Fruit fly (Drosophila melanogaster) whole organism, embryonic: ENCODE measurements around the gene CG10834.

Source experiments
- Asciz ChIP-seq: fragments of 200-800 bp; sonication (Bioruptor generic); optimal IDR thresholded peaks from 2 replicates; lab custom pipeline; 2017; ENCODE audit warnings: missing biosample characterization, mild to moderate bottlenecking, missing genetic modification characterization, missing genetic modification reagents
- B-H1 ChIP-seq: fragments of 200-800 bp; sonication (Bioruptor generic); IDR thresholded peaks from 3 replicates; pipeline ENCODE4 v1.3.6; 2022; ENCODE audit warnings: missing biosample characterization, missing genetic modification characterization
- Bdp1 ChIP-seq: fragments of 200-800 bp; sonication (Bioruptor generic); optimal IDR thresholded peaks from 3 replicates; lab custom pipeline; 2016; ENCODE audit warnings: missing biosample characterization, missing genetic modification characterization
- Blimp-1 ChIP-seq: fragments of 200-800 bp; sonication (Bioruptor generic); optimal IDR thresholded peaks from 3 replicates; lab custom pipeline; 2018; ENCODE audit warnings: missing biosample characterization, missing genetic modification characterization, mild to moderate bottlenecking, moderate library complexity, missing genetic modification reagents
- C15 ChIP-seq: fragments of 200-800 bp; sonication (Bioruptor generic); IDR thresholded peaks from 3 replicates; pipeline ENCODE4 v1.3.6; 2022; ENCODE audit warnings: missing biosample characterization, missing genetic modification characterization
- CG10979 ChIP-seq: fragments of 200-800 bp; sonication (Bioruptor generic); optimal IDR thresholded peaks from 2 replicates; lab custom pipeline; 2018; ENCODE audit warnings: missing biosample characterization, mild to moderate bottlenecking, missing genetic modification characterization, moderate library complexity
- CG12744 ChIP-seq: fragments of 200-800 bp; sonication (Bioruptor generic); optimal IDR thresholded peaks from 2 replicates; lab custom pipeline; 2016; ENCODE audit warnings: missing biosample characterization, missing genetic modification characterization
- CG13296 ChIP-seq: fragments of 200-800 bp; sonication (Bioruptor generic); optimal IDR thresholded peaks from 3 replicates; lab custom pipeline; 2018; ENCODE audit warnings: missing biosample characterization, mild to moderate bottlenecking, missing genetic modification characterization
- CG15011 ChIP-seq: fragments of 200-800 bp; sonication (Bioruptor generic); optimal IDR thresholded peaks from 3 replicates; lab custom pipeline; 2018; ENCODE audit warnings: missing biosample characterization, mild to moderate bottlenecking, missing genetic modification characterization
- CG15269 ChIP-seq: fragments of 200-800 bp; sonication (Bioruptor generic); optimal IDR thresholded peaks from 2 replicates; lab custom pipeline; 2018; ENCODE audit warnings: missing biosample characterization, mild to moderate bottlenecking, missing genetic modification characterization, moderate library complexity
- CG18619 ChIP-seq: fragments of 200-800 bp; sonication (Bioruptor generic); optimal IDR thresholded peaks from 3 replicates; lab custom pipeline; 2017; ENCODE audit warnings: missing biosample characterization, mild to moderate bottlenecking, missing genetic modification characterization
- CG2120 ChIP-seq: fragments of 200-800 bp; sonication (Bioruptor generic); optimal IDR thresholded peaks from 3 replicates; lab custom pipeline; 2016; ENCODE audit warnings: missing biosample characterization, missing genetic modification characterization
- CG30020 ChIP-seq: fragments of 200-800 bp; optimal IDR thresholded peaks from 2 replicates; lab custom pipeline; 2019; ENCODE audit warnings: missing biosample characterization, mild to moderate bottlenecking, missing genetic modification characterization, moderate library complexity
- CG31441 ChIP-seq: fragments of 200-800 bp; sonication (Bioruptor generic); IDR thresholded peaks from 2 replicates; pipeline ENCODE4 v1.3.6; 2022; ENCODE audit warnings: missing biosample characterization, missing genetic modification characterization
- CG32532 ChIP-seq: fragments of 200-800 bp; sonication (Bioruptor generic); IDR thresholded peaks from 2 replicates; pipeline ENCODE4 v1.3.6; 2022; ENCODE audit warnings: missing biosample characterization, missing genetic modification characterization
- CG4820 ChIP-seq: fragments of 200-800 bp; sonication (Bioruptor generic); optimal IDR thresholded peaks from 3 replicates; lab custom pipeline; 2016; ENCODE audit warnings: missing biosample characterization, missing genetic modification characterization
- CG7745 ChIP-seq: fragments of 200-800 bp; sonication (Bioruptor generic); optimal IDR thresholded peaks from 2 replicates; lab custom pipeline; 2018; ENCODE audit warnings: missing biosample characterization, mild to moderate bottlenecking, missing genetic modification characterization, moderate library complexity
- CG9876 ChIP-seq: fragments of 200-800 bp; sonication (Bioruptor generic); optimal IDR thresholded peaks from 2 replicates; lab custom pipeline; 2016; ENCODE audit warnings: missing biosample characterization, missing genetic modification characterization
- CrebB ChIP-seq: fragments of 200-800 bp; sonication (Bioruptor generic); optimal IDR thresholded peaks from 3 replicates; lab custom pipeline; 2018; ENCODE audit warnings: missing biosample characterization, mild to moderate bottlenecking, missing genetic modification characterization
- D19A ChIP-seq: fragments of 200-800 bp; optimal IDR thresholded peaks from 3 replicates; lab custom pipeline; 2019; ENCODE audit warnings: missing biosample characterization, mild to moderate bottlenecking, missing genetic modification characterization, moderate library complexity
- D19B ChIP-seq: fragments of 200-800 bp; sonication (Bioruptor generic); optimal IDR thresholded peaks from 2 replicates; lab custom pipeline; 2017; ENCODE audit warnings: missing biosample characterization, mild to moderate bottlenecking, missing genetic modification characterization
- Eip74EF ChIP-seq, 2 experiments: fragments of 200-800 bp in 1 of 2; fragments of >200 bp in 1 of 2; sonication (Bioruptor generic) in 1 of 2; optimal IDR thresholded peaks; 2 replicates each; lab custom pipeline; 2017 to 2019; ENCODE audit warnings: missing biosample characterization in 2 of 2, missing genetic modification characterization in 2 of 2, mild to moderate bottlenecking in 1 of 2, moderate library complexity in 1 of 2
- Fer1 ChIP-seq: fragments of 200-800 bp; sonication (Bioruptor generic); optimal IDR thresholded peaks from 2 replicates; lab custom pipeline; 2017; ENCODE audit warnings: missing biosample characterization, mild to moderate bottlenecking, missing genetic modification characterization
- Med ChIP-seq: fragments of 200-800 bp; sonication (Bioruptor generic); peaks from one replicate; lab custom pipeline; 2016; ENCODE audit warnings: missing biosample characterization, missing genetic modification characterization, mild to moderate bottlenecking, inconsistent platforms, moderate library complexity
- Mes4 ChIP-seq: fragments of 200-800 bp; sonication (Bioruptor generic); optimal IDR thresholded peaks from 2 replicates; lab custom pipeline; 2016; ENCODE audit warnings: missing biosample characterization, missing genetic modification characterization
- Nf-YA ChIP-seq: fragments of 200-800 bp; sonication (Bioruptor generic); IDR thresholded peaks from 2 replicates; pipeline ENCODE4 v1.3.6; 2022; ENCODE audit warnings: missing biosample characterization, missing genetic modification characterization
- Oaz ChIP-seq: fragments of 200-800 bp; sonication (Bioruptor generic); IDR thresholded peaks from 2 replicates; pipeline ENCODE4 v1.3.6; 2022; ENCODE audit warnings: missing biosample characterization, missing genetic modification characterization
- Ptx1 ChIP-seq: fragments of 200-800 bp; sonication (Bioruptor generic); IDR thresholded peaks from 2 replicates; pipeline ENCODE4 v1.3.6; 2022; ENCODE audit warnings: missing biosample characterization, missing genetic modification characterization
- Side ChIP-seq: fragments of 200-800 bp; sonication (Bioruptor generic); optimal IDR thresholded peaks from 2 replicates; lab custom pipeline; 2016; ENCODE audit warnings: missing biosample characterization, missing genetic modification characterization
- Trl ChIP-seq, 3 experiments: fragments of >200 bp in 2 of 3; fragments of 200-800 bp in 1 of 3; sonication (Bioruptor generic) in 1 of 3; optimal IDR thresholded peaks; 2 replicates in 1 of 3; 3 replicates in 2 of 3; lab custom pipeline; 2016 to 2017; ENCODE audit warnings: missing biosample characterization in 1 of 3, missing genetic modification characterization in 1 of 3
- bcd ChIP-seq: fragments of 200-800 bp; sonication (Bioruptor generic); optimal IDR thresholded peaks from 2 replicates; lab custom pipeline; 2017; ENCODE audit warnings: missing biosample characterization, mild to moderate bottlenecking, missing genetic modification characterization
- cad ChIP-seq: fragments of >200 bp; optimal IDR thresholded peaks from 2 replicates; lab custom pipeline; 2017; ENCODE audit warnings: missing biosample characterization, missing genetic modification characterization
- cg ChIP-seq: fragments of 200-800 bp; sonication (Bioruptor generic); optimal IDR thresholded peaks from 3 replicates; lab custom pipeline; 2019; ENCODE audit warnings: missing biosample characterization, mild to moderate bottlenecking, missing genetic modification characterization, moderate library complexity
- crc ChIP-seq: fragments of 200-800 bp; sonication (Bioruptor generic); optimal IDR thresholded peaks from 2 replicates; lab custom pipeline; 2016; ENCODE audit warnings: missing biosample characterization, missing genetic modification characterization
- cwo ChIP-seq: fragments of 200-800 bp; sonication (Bioruptor generic); optimal IDR thresholded peaks from 3 replicates; lab custom pipeline; 2017; ENCODE audit warnings: missing biosample characterization, missing genetic modification characterization, mild to moderate bottlenecking, moderate library complexity, missing genetic modification reagents
- esg ChIP-seq: fragments of 200-800 bp; sonication (Bioruptor generic); conservative IDR thresholded peaks from 2 replicates; pipeline ENCODE4 v1.3.6; 2022; ENCODE audit warnings: missing biosample characterization, missing genetic modification characterization
- gt ChIP-seq: fragments of 200-800 bp; sonication (Bioruptor generic); IDR thresholded peaks from 2 replicates; pipeline ENCODE4 v1.3.6; 2022; ENCODE audit warnings: missing biosample characterization, missing genetic modification characterization
- lab ChIP-seq: fragments of 200-800 bp; sonication (Bioruptor generic); optimal IDR thresholded peaks from 3 replicates; lab custom pipeline; 2017; ENCODE audit warnings: missing biosample characterization, missing genetic modification characterization, mild to moderate bottlenecking, moderate library complexity, missing genetic modification reagents
- lola ChIP-seq, 3 experiments: fragments of >200 bp in 2 of 3; fragments of 200-800 bp in 1 of 3; sonication (Bioruptor generic) in 1 of 3; optimal IDR thresholded peaks; 2 replicates each; lab custom pipeline; 2017 to 2019; ENCODE audit warnings: missing biosample characterization in 3 of 3, missing genetic modification characterization in 3 of 3, mild to moderate bottlenecking in 1 of 3, moderate library complexity in 1 of 3
- luna ChIP-seq: fragments of 200-800 bp; sonication (Bioruptor generic); optimal IDR thresholded peaks from 2 replicates; lab custom pipeline; 2016; ENCODE audit warnings: missing biosample characterization, missing genetic modification characterization
- peb ChIP-seq: fragments of 200-800 bp; sonication (Bioruptor generic); IDR thresholded peaks from 2 replicates; pipeline ENCODE4 v1.3.6; 2022; ENCODE audit warnings: missing biosample characterization, missing genetic modification characterization
- pfk ChIP-seq: fragments of 200-800 bp; sonication (Bioruptor generic); optimal IDR thresholded peaks from 2 replicates; lab custom pipeline; 2018; ENCODE audit warnings: missing biosample characterization, mild to moderate bottlenecking, missing genetic modification characterization, moderate library complexity
- prd ChIP-seq, 3 experiments: fragments of >200 bp in 2 of 3; fragments of 200-800 bp in 1 of 3; sonication (Bioruptor generic) in 1 of 3; optimal IDR thresholded peaks in 2 of 3; IDR thresholded peaks in 1 of 3; 2 replicates in 2 of 3; 3 replicates in 1 of 3; pipeline versions ENCODE4 v1.3.6 to Lab custom; 2017 to 2022; ENCODE audit warnings: missing biosample characterization in 1 of 3, missing genetic modification characterization in 1 of 3
- pum ChIP-seq: fragments of 200-800 bp; sonication (Bioruptor generic); optimal IDR thresholded peaks from 2 replicates; lab custom pipeline; 2016; ENCODE audit warnings: missing biosample characterization, missing genetic modification characterization
- tio ChIP-seq: fragments of 200-800 bp; sonication (Bioruptor generic); optimal IDR thresholded peaks from 2 replicates; lab custom pipeline; 2017; ENCODE audit warnings: missing biosample characterization, missing genetic modification characterization, inconsistent platforms
- tll ChIP-seq, 2 experiments: fragments of 200-800 bp in 1 of 2; fragments of >200 bp in 1 of 2; sonication (Bioruptor generic) in 1 of 2; optimal IDR thresholded peaks; 2 replicates each; lab custom pipeline; 2017 to 2019; ENCODE audit warnings: missing biosample characterization in 2 of 2, missing genetic modification characterization in 2 of 2, mild to moderate bottlenecking in 1 of 2, moderate library complexity in 1 of 2
- trem ChIP-seq: fragments of 200-800 bp; optimal IDR thresholded peaks from 3 replicates; lab custom pipeline; 2019; ENCODE audit warnings: missing biosample characterization, mild to moderate bottlenecking, missing genetic modification characterization, moderate library complexity
- wdn ChIP-seq: fragments of 200-800 bp; sonication (Bioruptor generic); IDR thresholded peaks from 2 replicates; pipeline ENCODE4 v1.3.6; 2022; ENCODE audit warnings: missing biosample characterization, missing genetic modification characterization
- wor ChIP-seq: fragments of 200-800 bp; sonication (Bioruptor generic); IDR thresholded peaks from 2 replicates; pipeline ENCODE4 v1.3.6; 2022; ENCODE audit warnings: missing biosample characterization, missing genetic modification characterization
- zf30C ChIP-seq: fragments of 200-800 bp; sonication (Bioruptor generic); optimal IDR thresholded peaks from 3 replicates; lab custom pipeline; 2018; ENCODE audit warnings: missing biosample characterization, mild to moderate bottlenecking, missing genetic modification characterization

The CG10834 gene

dm6 chr2L:22144127-22144526, 37.0 kb upstream of the CG10834 start (continued):
- TF ChIP-seq CG31441 (GFP tag; lab: Robert Waterston, UW) (no peak; the same call in 1 of the 2 replicates), wdn (GFP tag; lab: Robert Waterston, UW) (no peak), CG15011 (GFP tag; lab: Kevin White, UChicago) (peak; percentile 18), wor (GFP tag; lab: Robert Waterston, UW) (no peak), CG4820 (GFP tag; lab: Kevin White, UChicago) (no peak), Trl (optimal IDR thresholded peaks at IDR 0.05; lab: Kevin White, UChicago) (peak; percentile 38 to 54), Trl (GFP tag; optimal IDR thresholded peaks at IDR 0.05; lab: Kevin White, UChicago) (no peak), CG13296 (GFP tag; lab: Kevin White, UChicago) (peak; percentile 85), prd (optimal IDR thresholded peaks at IDR 0.05; lab: Kevin White, UChicago) (no peak), prd (GFP tag; IDR thresholded peaks at IDR 0.05; lab: Robert Waterston, UW) (peak; percentile 20; the same call in 1 of the 3 replicates), lab (GFP tag; lab: Kevin White, UChicago) (peak; percentile 80), Mes4 (GFP tag; lab: Kevin White, UChicago) (no peak), trem (tag; lab: Kevin White, UChicago) (no peak), Asciz (peak; percentile 76), cg (peak; percentile 56), CG2120 (GFP tag; lab: Kevin White, UChicago) (no peak), luna (GFP tag; lab: Kevin White, UChicago) (no peak), Blimp-1 (GFP tag; lab: Kevin White, UChicago) (peak; percentile 59), CG9876 (GFP tag; lab: Kevin White, UChicago) (no peak), Nf-YA (GFP tag; lab: Robert Waterston, UW) (no peak), Side (no peak), crc (GFP tag; lab: Kevin White, UChicago) (no peak), Eip74EF (GFP tag; optimal IDR thresholded peaks at IDR 0.05; lab: Kevin White, UChicago) (no peak), bcd (GFP tag; lab: Kevin White, UChicago) (no peak), pum (GFP tag; lab: Kevin White, UChicago) (no peak), lola (GFP tag; optimal IDR thresholded peaks at IDR 0.05; lab: Kevin White, UChicago) (no peak), CG10979 (tag; lab: Kevin White, UChicago) (no peak), CG18619 (no peak), CG15269 (tag; lab: Kevin White, UChicago) (no peak), esg (GFP tag; lab: Robert Waterston, UW) (no peak), pfk (GFP tag; lab: Kevin White, UChicago) (peak; percentile 79), B-H1 (GFP tag; lab: Robert Waterston, UW) (peak; percentile 16; the same call in 1 of the 3 replicates), cad (GFP tag; lab: Kevin White, UChicago) (no peak), Oaz (GFP tag; lab: Robert Waterston, UW) (no peak), Fer1 (peak; percentile 80), gt (GFP tag; lab: Robert Waterston, UW) (no peak), D19A (tag; lab: Kevin White, UChicago) (no peak), D19B (GFP tag; lab: Kevin White, UChicago) (no peak), CG12744 (GFP tag; lab: Kevin White, UChicago) (no peak), Bdp1 (GFP tag; lab: Kevin White, UChicago) (no peak), CG7745 (no peak), tio (GFP tag; lab: Kevin White, UChicago) (no peak), Ptx1 (GFP tag; lab: Robert Waterston, UW) (no peak), tll (GFP tag; optimal IDR thresholded peaks at IDR 0.05; lab: Kevin White, UChicago) (no peak), Med (peak; percentile 58), CrebB (tag; lab: Kevin White, UChicago) (peak; percentile 2), zf30C (GFP tag; lab: Kevin White, UChicago) (no peak), CG32532 (GFP tag; lab: Robert Waterston, UW) (no peak), peb (GFP tag; lab: Robert Waterston, UW) (no peak), C15 (GFP tag; lab: Robert Waterston, UW) (peak; percentile 33; the same call in 1 of the 3 replicates), cwo (GFP tag; lab: Kevin White, UChicago) (no peak), CG30020 (tag; lab: Kevin White, UChicago) (peak; percentile 28)
